Worm (Caenorhabditis elegans) whole organism, young adult: ENCODE data around the gene T28F3.11.

Source experiments
- F49E8.2 ChIP-seq: sonication (generic microtip); optimal IDR thresholded peaks from 3 replicates; lab custom pipeline; 2017; ENCODE audit warnings: missing genetic modification characterization, mild to moderate bottlenecking, missing compliant biosample characterization, antibody characterized with exemption, moderate library complexity; ENCODE audit not compliant: insufficient read depth
- F55B11.4 ChIP-seq: sonication (generic microtip); optimal IDR thresholded peaks from 2 replicates; lab custom pipeline; 2016; ENCODE audit warnings: missing compliant biosample characterization, missing genetic modification characterization, borderline replicate concordance; ENCODE audit not compliant: insufficient read depth
- snpc-4 ChIP-seq, 5 experiments: fragments of 150-350 bp in 1 of 5; sonication (generic microtip) in 4 of 5; optimal IDR thresholded peaks; 2 replicates each; lab custom pipeline; 2014 to 2018; ENCODE audit warnings: missing genetic modification characterization in 5 of 5, missing biosample characterization in 3 of 5, antibody characterized with exemption in 2 of 5, mild to moderate bottlenecking in 2 of 5, missing compliant biosample characterization in 2 of 5, missing genotype in 2 of 5, moderate library complexity in 2 of 5, missing genetic modification reagents in 1 of 5

DNA sequence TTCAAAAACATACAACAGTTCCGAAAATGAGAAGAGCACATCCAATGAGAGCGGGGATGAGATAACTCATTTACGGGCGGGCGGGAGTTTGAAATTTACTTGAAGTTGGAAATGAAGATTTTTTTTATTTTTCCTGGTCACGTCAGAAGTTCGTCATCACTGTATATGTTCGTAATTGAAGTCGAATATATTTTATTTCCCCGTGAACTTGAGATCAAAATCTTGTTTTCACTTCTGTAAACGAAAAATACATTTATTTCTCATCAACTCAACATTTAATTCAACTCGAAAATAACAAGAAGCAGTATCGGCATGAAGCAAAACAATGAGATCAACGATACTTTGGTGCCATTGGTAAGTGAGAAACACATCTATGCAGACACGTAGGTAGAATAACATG lies 24.9 kb upstream of the T28F3.11 start, which contains the start of gene C49C3.20:
- TF ChIP-seq F55B11.4 (tag; lab: Kevin White, UChicago) (no peak), snpc-4 (GFP tag; optimal IDR thresholded peaks at IDR 0.05; lab: Kevin White, UChicago) (no peak), snpc-4 (tag; optimal IDR thresholded peaks at IDR 0.05; lab: Kevin White, UChicago) (no peak), F49E8.2 (tag; lab: Kevin White, UChicago) (no peak)
